Worm (Caenorhabditis elegans) whole organism, L3 larva: ENCODE measurements around the gene srg-33.

Experiments used
- ZK546.5 ChIP-seq: sonication (generic microtip); optimal IDR thresholded peaks from 2 replicates; lab custom pipeline; 2017; ENCODE audit warnings: missing biosample characterization, missing genetic modification characterization
- ama-1 ChIP-seq: fragments of 150-350 bp; optimal IDR thresholded peaks from 2 replicates; lab custom pipeline; 2018
- ceh-16 ChIP-seq: sonication (generic microtip); optimal IDR thresholded peaks from 2 replicates; lab custom pipeline; 2017; ENCODE audit warnings: missing biosample characterization, missing genetic modification characterization
- ceh-28 ChIP-seq: fragments of 150-350 bp; optimal IDR thresholded peaks from 2 replicates; lab custom pipeline; 2014; ENCODE audit warnings: missing biosample characterization, missing genetic modification reagents, missing genetic modification characterization
- ceh-82 ChIP-seq: fragments of 150-350 bp; optimal IDR thresholded peaks from 2 replicates; lab custom pipeline; 2014; ENCODE audit warnings: missing biosample characterization, missing genetic modification characterization
- egl-27 ChIP-seq: sonication (generic microtip); optimal IDR thresholded peaks from 4 replicates; lab custom pipeline; 2017; ENCODE audit warnings: missing biosample characterization, missing genetic modification reagents, missing genetic modification characterization
- elt-1 ChIP-seq: fragments of 150-350 bp; optimal IDR thresholded peaks from 2 replicates; lab custom pipeline; 2014; ENCODE audit warnings: missing biosample characterization, missing genetic modification characterization
- elt-2 ChIP-seq: sonication (generic microtip); optimal IDR thresholded peaks from 2 replicates; lab custom pipeline; 2016; ENCODE audit warnings: missing genetic modification reagents, mild to moderate bottlenecking, missing genetic modification characterization, missing compliant biosample characterization
- elt-3 ChIP-seq, 3 experiments: fragments of 150-350 bp in 1 of 3; sonication (generic microtip) in 2 of 3; optimal IDR thresholded peaks; 2 replicates in 2 of 3; 4 replicates in 1 of 3; lab custom pipeline; 2014 to 2017; ENCODE audit warnings: missing biosample characterization in 3 of 3, missing genetic modification characterization in 3 of 3
- eor-1 ChIP-seq, 2 experiments: fragments of 150-350 bp; optimal IDR thresholded peaks; 2 replicates each; lab custom pipeline; 2014 to 2018; ENCODE audit warnings: missing biosample characterization in 2 of 2, missing genetic modification characterization in 2 of 2
- fkh-10 ChIP-seq: sonication (generic microtip); optimal IDR thresholded peaks from 2 replicates; lab custom pipeline; 2017; ENCODE audit warnings: missing biosample characterization, missing genetic modification reagents, missing genetic modification characterization
- fkh-2 ChIP-seq: fragments of 150-350 bp; optimal IDR thresholded peaks from 2 replicates; lab custom pipeline; 2014; ENCODE audit warnings: missing biosample characterization, missing genetic modification reagents, missing genetic modification characterization
- hmg-11 ChIP-seq: sonication (generic microtip); optimal IDR thresholded peaks from 2 replicates; lab custom pipeline; 2016; ENCODE audit warnings: missing genetic modification characterization, missing compliant biosample characterization
- jun-1 ChIP-seq: fragments of 150-350 bp; optimal IDR thresholded peaks from 2 replicates; lab custom pipeline; 2014; ENCODE audit warnings: missing biosample characterization, missing genetic modification reagents, missing genetic modification characterization
- lin-39 ChIP-seq: fragments of 150-350 bp; optimal IDR thresholded peaks from 2 replicates; lab custom pipeline; 2018; ENCODE audit warnings: missing biosample characterization, missing genetic modification reagents, missing genetic modification characterization
- lsy-12 ChIP-seq: sonication (generic microtip); optimal IDR thresholded peaks from 2 replicates; lab custom pipeline; 2016; ENCODE audit warnings: mild to moderate bottlenecking, missing genetic modification characterization, missing compliant biosample characterization
- mdl-1 ChIP-seq: fragments of 150-350 bp; optimal IDR thresholded peaks from 2 replicates; lab custom pipeline; 2014; ENCODE audit warnings: missing biosample characterization, missing genetic modification characterization
- nfya-1 ChIP-seq: sonication (generic microtip); optimal IDR thresholded peaks from 2 replicates; lab custom pipeline; 2017; ENCODE audit warnings: missing genetic modification characterization, mild to moderate bottlenecking, missing compliant biosample characterization, antibody characterized with exemption, moderate library complexity; ENCODE audit not compliant: insufficient read depth
- nhr-11 ChIP-seq: fragments of 150-350 bp; optimal IDR thresholded peaks from 2 replicates; lab custom pipeline; 2014; ENCODE audit warnings: missing biosample characterization, missing genetic modification characterization
- nhr-12 ChIP-seq: fragments of 150-350 bp; optimal IDR thresholded peaks from 2 replicates; lab custom pipeline; 2014; ENCODE audit warnings: missing biosample characterization, missing genetic modification characterization
- nhr-23 ChIP-seq: fragments of 150-350 bp; optimal IDR thresholded peaks from 2 replicates; lab custom pipeline; 2014; ENCODE audit warnings: missing biosample characterization, missing genetic modification reagents, missing genetic modification characterization
- nhr-25 ChIP-seq: sonication (generic microtip); optimal IDR thresholded peaks from 2 replicates; lab custom pipeline; 2017; ENCODE audit warnings: missing biosample characterization, missing genetic modification characterization
- nhr-43 ChIP-seq: sonication (generic microtip); optimal IDR thresholded peaks from 2 replicates; lab custom pipeline; 2016; ENCODE audit warnings: mild to moderate bottlenecking, missing genetic modification characterization, missing compliant biosample characterization; ENCODE audit not compliant: poor library complexity, severe bottlenecking
- nhr-67 ChIP-seq: fragments of 150-350 bp; optimal IDR thresholded peaks from 2 replicates; lab custom pipeline; 2014; ENCODE audit warnings: missing biosample characterization, missing genetic modification characterization
- nhr-76 ChIP-seq: fragments of 150-350 bp; sonication (generic microtip); optimal IDR thresholded peaks from 5 replicates; lab custom pipeline; 2014; ENCODE audit warnings: missing biosample characterization, missing genetic modification characterization
- pha-4 ChIP-seq: fragments of 150-350 bp; optimal IDR thresholded peaks from 2 replicates; lab custom pipeline; 2014; ENCODE audit warnings: missing biosample characterization, missing genetic modification reagents, missing genetic modification characterization
- pqm-1 ChIP-seq: fragments of 150-350 bp; optimal IDR thresholded peaks from 2 replicates; lab custom pipeline; 2017; ENCODE audit warnings: missing biosample characterization, missing genetic modification characterization, inconsistent platforms
- sea-2 ChIP-seq: fragments of 150-350 bp; sonication (generic microtip); optimal IDR thresholded peaks from 4 replicates; lab custom pipeline; 2014; ENCODE audit warnings: missing biosample characterization, missing genetic modification reagents, missing genetic modification characterization
- skn-1 ChIP-seq: fragments of 150-350 bp; optimal IDR thresholded peaks from 2 replicates; lab custom pipeline; 2014; ENCODE audit warnings: missing biosample characterization, missing genetic modification characterization
- snpc-4 ChIP-seq: fragments of 150-350 bp; optimal IDR thresholded peaks from 2 replicates; lab custom pipeline; 2014; ENCODE audit warnings: missing biosample characterization, missing genetic modification characterization
- tbx-2 ChIP-seq: sonication (generic microtip); optimal IDR thresholded peaks from 2 replicates; lab custom pipeline; 2016; ENCODE audit warnings: mild to moderate bottlenecking, missing genetic modification characterization, missing compliant biosample characterization
- unc-39 ChIP-seq: sonication (generic microtip); optimal IDR thresholded peaks from 4 replicates; lab custom pipeline; 2017; ENCODE audit warnings: missing biosample characterization, missing genetic modification characterization
- ztf-11 ChIP-seq: fragments of 150-350 bp; optimal IDR thresholded peaks from 2 replicates; lab custom pipeline; 2014; ENCODE audit warnings: missing biosample characterization, missing genetic modification characterization
- ztf-4 ChIP-seq: fragments of 150-350 bp; optimal IDR thresholded peaks from 2 replicates; lab custom pipeline; 2014; ENCODE audit warnings: missing biosample characterization, missing genetic modification characterization

srg-33 gene

ce11 chrV:8253946-8254345 is 37.9 kb upstream of the srg-33 start:
- TF ChIP-seq pqm-1 (tag; lab: Kevin White, UChicago) (no peak), elt-3 (tag; optimal IDR thresholded peaks at IDR 0.05; lab: Kevin White, UChicago) (no peak), nhr-12 (no peak), ama-1 (lab: Kevin White, UChicago) (no peak), elt-1 (tag; lab: Kevin White, UChicago) (no peak), tbx-2 (tag; lab: Kevin White, UChicago) (no peak), unc-39 (tag; lab: Kevin White, UChicago) (no peak), sea-2 (GFP tag; lab: Kevin White, UChicago) (no peak), ztf-11 (tag; lab: Kevin White, UChicago) (no peak), nhr-43 (tag; lab: Kevin White, UChicago) (no peak), nfya-1 (tag; lab: Kevin White, UChicago) (no peak), ceh-82 (no peak), skn-1 (tag; lab: Kevin White, UChicago) (no peak)
- TF ChIP-seq, all 47 proteins: peak for 0

- TF ChIP-seq nhr-76 (no peak), ama-1 (lab: Kevin White, UChicago) (no peak), elt-1 (tag; lab: Kevin White, UChicago) (no peak)
Measured at ce11 chrV:8254973-8255372, 36.9 kb upstream of the srg-33 start.

- TF ChIP-seq nhr-67 (tag; lab: Kevin White, UChicago) (no peak), mdl-1 (tag; lab: Kevin White, UChicago) (no peak), elt-1 (tag; lab: Kevin White, UChicago) (no peak), nhr-12 (no peak), sea-2 (GFP tag; lab: Kevin White, UChicago) (no peak), tbx-2 (tag; lab: Kevin White, UChicago) (no peak)
Measured at ce11 chrV:8259016-8259415, 32.8 kb upstream of the srg-33 start, which contains the start of gene C16D9.1. Gene C16D9.1, plus strand, starts transcription at chrV:8259316.

- no peak for TF ChIP-seq fkh-10 (GFP tag; lab: Kevin White, UChicago)
- TF ChIP-seq eor-1 (tag; optimal IDR thresholded peaks at IDR 0.05; lab: Kevin White, UChicago): no peak
- TF ChIP-seq jun-1 (tag; lab: Kevin White, UChicago): no peak
- no peak for TF ChIP-seq ZK546.5 (tag; lab: Kevin White, UChicago)
- TF ChIP-seq snpc-4 (tag; lab: Kevin White, UChicago): no peak
- TF ChIP-seq egl-27 (tag; lab: Kevin White, UChicago): no peak
- no peak for TF ChIP-seq elt-3 (tag; optimal IDR thresholded peaks at IDR 0.05; lab: Kevin White, UChicago)
- no peak for TF ChIP-seq lsy-12 (tag; lab: Kevin White, UChicago)
- no peak for TF ChIP-seq skn-1 (tag; lab: Kevin White, UChicago)
- TF ChIP-seq nhr-11 (tag; lab: Kevin White, UChicago): no peak
- TF ChIP-seq nhr-25 (tag; lab: Kevin White, UChicago): no peak
- no peak for TF ChIP-seq unc-39 (tag; lab: Kevin White, UChicago)
- TF ChIP-seq fkh-2: no peak
- TF ChIP-seq hmg-11: no peak
- TF ChIP-seq pha-4 (tag; lab: Kevin White, UChicago): no peak
- no peak for TF ChIP-seq mdl-1 (tag; lab: Kevin White, UChicago)
- TF ChIP-seq, all 47 proteins: peak for 0
Measured at ce11 chrV:8262212-8262611, 29.7 kb upstream of the srg-33 start.

DNA sequence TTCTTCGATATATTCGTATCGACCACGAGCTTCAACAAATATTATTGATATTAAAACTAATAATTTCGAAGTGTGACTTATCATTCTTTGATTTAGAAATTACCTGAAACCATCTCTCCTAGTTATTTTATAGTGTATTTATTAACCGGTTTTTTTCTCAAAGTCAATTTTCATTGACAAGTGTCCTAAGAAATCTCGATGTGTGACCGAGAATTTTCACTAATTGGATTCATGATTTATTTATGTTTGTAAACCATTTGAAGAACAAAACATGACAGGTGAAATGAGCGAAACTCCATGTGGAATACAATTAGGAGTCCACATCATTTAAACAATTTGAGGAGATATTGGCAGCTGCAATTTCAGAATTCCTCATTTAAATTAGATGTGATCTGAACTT is 28.4 kb upstream of the srg-33 start, which contains the start of gene C16D9.8:
TSS of gene C16D9.8 (minus strand) at position 101 of the 400 bp plus-strand sequence.
- no peak for TF ChIP-seq nhr-11 (tag; lab: Kevin White, UChicago)
- TF ChIP-seq tbx-2 (tag; lab: Kevin White, UChicago): no peak
- TF ChIP-seq nhr-12: no peak
- TF ChIP-seq ceh-28 (tag; lab: Kevin White, UChicago): no peak
- TF ChIP-seq snpc-4 (tag; lab: Kevin White, UChicago): no peak
- TF ChIP-seq fkh-10 (GFP tag; lab: Kevin White, UChicago): no peak
- no peak for TF ChIP-seq nhr-43 (tag; lab: Kevin White, UChicago)
- no peak for TF ChIP-seq elt-2 (tag; lab: Kevin White, UChicago)
- TF ChIP-seq nfya-1 (tag; lab: Kevin White, UChicago): no peak
- no peak for TF ChIP-seq fkh-2
- no peak for TF ChIP-seq unc-39 (tag; lab: Kevin White, UChicago)
- TF ChIP-seq ceh-16: no peak
- TF ChIP-seq nhr-23 (tag; lab: Kevin White, UChicago): no peak
- TF ChIP-seq jun-1 (tag; lab: Kevin White, UChicago): no peak
- TF ChIP-seq ztf-4: no peak
- TF ChIP-seq mdl-1 (tag; lab: Kevin White, UChicago): no peak
- no peak for TF ChIP-seq lin-39 (tag; lab: Kevin White, UChicago)
- no peak for TF ChIP-seq lsy-12 (tag; lab: Kevin White, UChicago)
